Fruit fly (Drosophila melanogaster): ENCODE results near the gene CanB.

Gene CanB

DNA sequence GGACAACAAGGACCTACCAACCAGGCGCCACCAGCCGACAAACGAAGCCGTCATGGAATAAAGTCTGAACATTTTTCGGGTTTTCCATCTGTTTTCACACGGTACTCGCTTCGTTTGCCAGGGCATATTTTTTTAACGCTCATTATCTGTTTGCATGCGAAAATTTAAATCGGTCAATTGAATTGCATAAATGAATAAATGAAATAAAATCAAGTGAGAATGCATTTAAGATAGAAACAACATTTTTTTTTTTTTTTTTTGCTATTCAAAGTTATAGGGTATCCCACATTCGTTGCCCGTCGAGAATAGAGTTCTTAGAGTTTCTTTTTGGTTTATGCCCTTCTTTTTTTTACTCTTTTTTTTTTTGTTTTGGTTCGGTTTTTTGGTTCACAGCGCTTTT lies 46.5 kb upstream of the CanB start:
- no peak for TF ChIP-seq CG3919 (GFP tag; optimal IDR thresholded peaks at IDR 0.05)
- TF ChIP-seq Smox (GFP tag; optimal IDR thresholded peaks at IDR 0.05), result no peak
- no peak for TF ChIP-seq CG10669 (GFP tag; optimal IDR thresholded peaks at IDR 0.05)
- TF ChIP-seq svp (GFP tag), result peak; percentile 36
- TF ChIP-seq CG11294 (GFP tag; IDR thresholded peaks at IDR 0.05), result no peak
- TF ChIP-seq CG31627 (GFP tag; optimal IDR thresholded peaks at IDR 0.05), result no peak
- no peak for TF ChIP-seq dsx (GFP tag; optimal IDR thresholded peaks at IDR 0.05; ENCODE audit: poor library complexity, severe bottlenecking)
- no peak for TF ChIP-seq CG3032 (tag; optimal IDR thresholded peaks at IDR 0.05)
- no peak for TF ChIP-seq ss (GFP tag; optimal IDR thresholded peaks at IDR 0.05)

DNA sequence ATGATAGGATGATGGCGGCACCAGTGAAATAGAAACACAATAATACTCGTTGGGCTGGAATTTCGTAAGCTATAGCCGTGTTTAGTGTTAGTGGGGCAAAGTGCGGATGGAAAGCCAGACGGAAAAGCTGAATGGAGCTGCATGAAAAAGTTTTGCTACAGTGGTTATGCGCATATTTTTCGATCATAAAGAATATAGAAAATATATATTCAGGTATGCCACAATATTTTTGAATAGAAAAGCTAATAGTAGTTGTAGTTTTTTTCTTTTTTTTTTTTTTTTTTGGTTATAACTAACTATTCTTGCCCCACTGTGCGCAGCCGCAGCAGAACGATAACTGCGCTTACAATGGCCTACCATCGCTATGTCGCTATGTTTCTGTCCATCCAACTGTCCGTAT lies 45.8 kb upstream of the CanB start:
- TF ChIP-seq Hr38 (GFP tag; optimal IDR thresholded peaks at IDR 0.05), result no peak
- TF ChIP-seq Eip78C (GFP tag), result no peak
- TF ChIP-seq CG8119 (GFP tag; IDR thresholded peaks at IDR 0.05), result no peak
- no peak for TF ChIP-seq OdsH (GFP tag; optimal IDR thresholded peaks at IDR 0.05)

DNA sequence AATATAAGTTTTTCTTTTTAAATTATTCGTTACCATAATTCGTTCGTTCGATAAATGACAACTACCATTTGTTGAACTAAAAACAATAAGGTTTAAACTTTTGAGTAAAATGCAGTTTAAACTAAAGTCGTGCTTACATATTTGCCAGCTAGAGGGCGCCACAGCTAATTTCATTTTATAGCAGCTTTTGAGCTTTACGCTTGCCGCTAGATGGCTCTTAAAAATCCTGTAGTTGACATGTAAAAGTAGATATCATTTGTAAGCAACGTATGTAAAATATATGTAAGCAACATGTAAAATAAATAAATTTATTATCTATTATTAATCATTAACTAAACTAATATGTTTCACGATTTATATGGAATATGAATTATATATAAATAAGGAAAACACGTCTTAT lies 42.6 kb upstream of the CanB start:
- peak; percentile 9 for TF ChIP-seq cyc (GFP tag; optimal IDR thresholded peaks at IDR 0.05)
- TF ChIP-seq Hr39 (GFP tag; optimal IDR thresholded peaks at IDR 0.05), result peak; percentile 8
- TF ChIP-seq CG16779 (tag; optimal IDR thresholded peaks at IDR 0.05), result no peak

DNA sequence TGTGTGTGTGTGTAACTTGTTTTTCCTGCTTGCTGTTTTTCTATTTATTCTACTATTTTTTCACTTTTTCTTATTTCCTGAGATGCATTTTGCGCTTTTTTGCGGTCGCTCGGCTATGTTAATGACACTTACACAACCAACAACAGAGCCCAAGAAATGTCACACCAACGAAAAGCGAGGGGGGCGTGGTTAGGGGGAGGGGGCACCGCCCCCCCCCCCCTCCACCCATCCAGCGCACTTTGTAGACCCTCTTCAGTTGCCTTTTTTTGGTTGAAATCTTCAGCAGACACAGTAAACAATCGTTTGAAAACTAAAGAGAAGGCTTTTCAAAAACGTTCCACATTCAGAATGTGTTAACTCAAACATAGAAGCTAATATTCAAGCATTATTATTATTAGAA lies 39.2 kb upstream of the CanB start:
- TF ChIP-seq esn (GFP tag; optimal IDR thresholded peaks at IDR 0.05), result no peak
- no peak for TF ChIP-seq CG6163 (GFP tag; IDR thresholded peaks at IDR 0.05)
- no peak for TF ChIP-seq fd85E (GFP tag; optimal IDR thresholded peaks at IDR 0.05)
- TF ChIP-seq CG10631 (GFP tag; optimal IDR thresholded peaks at IDR 0.05), result no peak
- TF ChIP-seq Smox (GFP tag; optimal IDR thresholded peaks at IDR 0.05), result no peak

DNA sequence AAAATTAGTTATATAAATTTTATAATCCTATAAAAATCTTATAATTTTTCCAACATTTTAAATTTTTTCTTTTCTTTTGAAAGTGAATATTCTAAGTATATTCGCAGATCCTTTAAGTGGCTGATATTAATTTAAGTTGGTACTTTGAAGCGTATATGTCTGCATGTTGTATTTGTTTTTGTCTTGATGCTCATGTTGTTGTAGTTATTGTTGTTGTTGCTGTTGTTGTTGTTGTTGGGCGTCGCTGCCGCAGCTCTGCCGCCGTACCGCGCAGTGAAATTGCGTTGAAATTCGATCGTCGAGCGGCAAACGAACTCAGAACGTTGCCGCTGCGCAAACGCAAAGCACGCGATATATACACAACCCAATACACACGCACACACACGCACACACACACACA lies 36.5 kb upstream of the CanB start, which contains the start of gene CG42749:
TSS of gene CG42749 (plus strand) at position 301 of the 400 bp plus-strand sequence.
- no peak for TF ChIP-seq CG3919 (GFP tag; optimal IDR thresholded peaks at IDR 0.05)
- no peak for TF ChIP-seq Ets96B (tag; optimal IDR thresholded peaks at IDR 0.05)
- no peak for TF ChIP-seq CG10631 (GFP tag; optimal IDR thresholded peaks at IDR 0.05)
- no peak for TF ChIP-seq Eip75B (GFP tag; optimal IDR thresholded peaks at IDR 0.05)
- TF ChIP-seq esn (GFP tag; optimal IDR thresholded peaks at IDR 0.05), result no peak
- TF ChIP-seq Met (GFP tag; optimal IDR thresholded peaks at IDR 0.05), result no peak
- TF ChIP-seq Eip78C (GFP tag), result no peak
- TF ChIP-seq topi (GFP tag; optimal IDR thresholded peaks at IDR 0.05), result no peak
- TF ChIP-seq CG3032 (tag; optimal IDR thresholded peaks at IDR 0.05), result no peak
- no peak for TF ChIP-seq CG9139 (GFP tag; optimal IDR thresholded peaks at IDR 0.05)
- no peak for TF ChIP-seq dac (GFP tag; optimal IDR thresholded peaks at IDR 0.05)
- TF ChIP-seq CG8319 (GFP tag; optimal IDR thresholded peaks at IDR 0.05), result no peak
- no peak for TF ChIP-seq Gug (GFP tag; IDR thresholded peaks at IDR 0.05)
- TF ChIP-seq CG6792 (GFP tag; optimal IDR thresholded peaks at IDR 0.05), result no peak
- TF ChIP-seq fd59A (GFP tag; optimal IDR thresholded peaks at IDR 0.05), result no peak

DNA sequence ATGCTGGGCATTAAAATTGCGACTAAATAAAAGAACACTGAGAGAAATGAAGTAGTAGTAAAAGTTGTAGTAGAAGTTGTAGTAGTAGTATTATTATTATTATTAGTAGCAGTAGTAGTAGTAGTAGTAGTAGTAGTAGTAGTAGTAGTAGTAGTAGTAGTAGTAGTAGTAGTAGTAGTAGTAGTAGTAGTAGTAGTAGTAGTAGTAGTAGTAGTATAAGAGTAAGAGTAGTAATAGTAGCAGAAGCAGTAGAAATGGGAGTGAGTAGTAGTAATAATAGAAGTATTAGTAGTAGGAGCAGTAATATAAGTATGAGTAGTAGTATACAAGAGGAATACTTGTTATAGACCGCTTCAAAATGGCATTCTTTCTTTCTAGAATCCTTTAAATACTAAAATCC lies 32.3 kb upstream of the CanB start:
- TF ChIP-seq CG6792 (GFP tag; optimal IDR thresholded peaks at IDR 0.05), result no peak
- no peak for TF ChIP-seq dsx (GFP tag; optimal IDR thresholded peaks at IDR 0.05; ENCODE audit: poor library complexity, severe bottlenecking)
- TF ChIP-seq net (GFP tag; optimal IDR thresholded peaks at IDR 0.05), result no peak
- TF ChIP-seq CG3919 (GFP tag; optimal IDR thresholded peaks at IDR 0.05), result peak; percentile 19
- peak; percentile 17 for TF ChIP-seq fd59A (GFP tag; optimal IDR thresholded peaks at IDR 0.05)
- peak; percentile 13 for TF ChIP-seq Ets96B (tag; optimal IDR thresholded peaks at IDR 0.05)
- peak; percentile 5 for TF ChIP-seq Met (GFP tag; optimal IDR thresholded peaks at IDR 0.05)
- TF ChIP-seq OdsH (GFP tag; optimal IDR thresholded peaks at IDR 0.05), result no peak
- no peak for TF ChIP-seq Eip93F (GFP tag; optimal IDR thresholded peaks at IDR 0.05)
- no peak for TF ChIP-seq dac (GFP tag; optimal IDR thresholded peaks at IDR 0.05)
- TF ChIP-seq CG6163 (GFP tag; IDR thresholded peaks at IDR 0.05), result peak; percentile 9; the same call in 1 of the 3 replicates
- no peak for TF ChIP-seq CG32006 (GFP tag; optimal IDR thresholded peaks at IDR 0.05)
- peak; percentile 1 for TF ChIP-seq acj6 (GFP tag; optimal IDR thresholded peaks at IDR 0.05)
- peak in 1 of 2 experiments; percentile 24 for TF ChIP-seq ss (GFP tag; optimal IDR thresholded peaks at IDR 0.05)
- peak; percentile 2 for TF ChIP-seq Hr39 (GFP tag; optimal IDR thresholded peaks at IDR 0.05)
- TF ChIP-seq Hr4 (GFP tag; optimal IDR thresholded peaks at IDR 0.05), result no peak
- TF ChIP-seq topi (GFP tag; optimal IDR thresholded peaks at IDR 0.05), result no peak
- TF ChIP-seq CG10631 (GFP tag; optimal IDR thresholded peaks at IDR 0.05), result peak; percentile 19
- peak; percentile 85 for TF ChIP-seq Eip78C (GFP tag)
- no peak for TF ChIP-seq eg (GFP tag; IDR thresholded peaks at IDR 0.05)
- no peak for TF ChIP-seq CG8119 (GFP tag; IDR thresholded peaks at IDR 0.05)
- no peak for TF ChIP-seq Hr38 (GFP tag; optimal IDR thresholded peaks at IDR 0.05)
- no peak for TF ChIP-seq CG6808 (GFP tag; optimal IDR thresholded peaks at IDR 0.05)
- no peak for TF ChIP-seq fkh (GFP tag; optimal IDR thresholded peaks at IDR 0.05)
- TF ChIP-seq CG7368 (GFP tag; optimal IDR thresholded peaks at IDR 0.05), result no peak
- peak; percentile 36 for TF ChIP-seq svp (GFP tag)
- TF ChIP-seq Sox14 (GFP tag; optimal IDR thresholded peaks at IDR 0.05), result peak; percentile 12
